Fruit fly (Drosophila melanogaster) whole organism, pupa: Measurements from ENCODE around the gene p130CAS.
A peak's percentile ranks its signal among the peaks of the same experiment; 100 is the strongest.

Experiments
- CG10348 ChIP-seq: fragments of 200-800 bp; sonication (Bioruptor generic); IDR thresholded peaks from 2 replicates; pipeline ENCODE4 v1.3.6; 2022; ENCODE audit warnings: missing biosample characterization, missing genetic modification characterization
- CG12605 ChIP-seq: fragments of 200-800 bp; sonication (Bioruptor generic); IDR thresholded peaks from 2 replicates; pipeline ENCODE4 v1.3.6; 2022; ENCODE audit warnings: missing biosample characterization, missing genetic modification characterization
- CG13204 ChIP-seq: fragments of 200-800 bp; sonication (Bioruptor generic); optimal IDR thresholded peaks from 2 replicates; lab custom pipeline; 2018; ENCODE audit warnings: missing biosample characterization, mild to moderate bottlenecking, missing genetic modification characterization, moderate library complexity
- CG14655 ChIP-seq: fragments of 200-800 bp; sonication (Bioruptor generic); optimal IDR thresholded peaks from 3 replicates; lab custom pipeline; 2017; ENCODE audit warnings: mild to moderate bottlenecking, missing biosample characterization, missing genetic modification reagents, missing genetic modification characterization
- CG15710 ChIP-seq: fragments of 200-800 bp; sonication (Bioruptor generic); optimal IDR thresholded peaks from 2 replicates; lab custom pipeline; 2018; ENCODE audit warnings: missing biosample characterization, mild to moderate bottlenecking, missing genetic modification characterization, moderate library complexity
- CG17806 ChIP-seq: fragments of 200-800 bp; sonication (Bioruptor generic); optimal IDR thresholded peaks from 2 replicates; lab custom pipeline; 2018; ENCODE audit warnings: missing biosample characterization, mild to moderate bottlenecking, missing genetic modification characterization, moderate library complexity
- CG32121 ChIP-seq: fragments of 200-800 bp; sonication (Bioruptor generic); IDR thresholded peaks from 2 replicates; pipeline ENCODE4 v1.3.6; 2022; ENCODE audit warnings: missing biosample characterization, missing genetic modification characterization
- CG34367 ChIP-seq: fragments of 200-800 bp; sonication (Bioruptor generic); optimal IDR thresholded peaks from 2 replicates; lab custom pipeline; 2018; ENCODE audit warnings: missing biosample characterization, mild to moderate bottlenecking, missing genetic modification characterization
- CG4496 ChIP-seq: fragments of 200-800 bp; sonication (Bioruptor generic); IDR thresholded peaks from 3 replicates; pipeline ENCODE4 v1.3.6; 2022; ENCODE audit warnings: missing biosample characterization, missing genetic modification characterization
- CG8159 ChIP-seq: fragments of 200-800 bp; sonication (Bioruptor generic); optimal IDR thresholded peaks from 3 replicates; lab custom pipeline; 2018; ENCODE audit warnings: missing biosample characterization, mild to moderate bottlenecking, missing genetic modification characterization, moderate library complexity
- CG8301 ChIP-seq: fragments of 200-800 bp; sonication (Bioruptor generic); optimal IDR thresholded peaks from 2 replicates; lab custom pipeline; 2018; ENCODE audit warnings: missing biosample characterization, mild to moderate bottlenecking, missing genetic modification characterization
- CG9948 ChIP-seq: fragments of 200-800 bp; sonication (Bioruptor generic); optimal IDR thresholded peaks from 2 replicates; lab custom pipeline; 2018; ENCODE audit warnings: missing biosample characterization, mild to moderate bottlenecking, missing genetic modification characterization, moderate library complexity
- D1 ChIP-seq: fragments of 200-800 bp; sonication (Bioruptor generic); optimal IDR thresholded peaks from 2 replicates; lab custom pipeline; 2018; ENCODE audit warnings: missing biosample characterization, mild to moderate bottlenecking, missing genetic modification characterization, moderate library complexity
- EcR ChIP-seq: fragments of 200-800 bp; sonication (Bioruptor generic); optimal IDR thresholded peaks from 3 replicates; lab custom pipeline; 2019; ENCODE audit warnings: missing biosample characterization, missing genetic modification characterization, mild to moderate bottlenecking, moderate library complexity, missing genetic modification reagents
- Ets98B ChIP-seq: fragments of 200-800 bp; sonication (Bioruptor generic); IDR thresholded peaks from 2 replicates; pipeline ENCODE4 v1.3.6; 2022; ENCODE audit warnings: missing biosample characterization, missing genetic modification characterization
- Pif1A ChIP-seq: fragments of 200-800 bp; sonication (Bioruptor generic); optimal IDR thresholded peaks from 3 replicates; lab custom pipeline; 2016; ENCODE audit warnings: missing biosample characterization, missing genetic modification characterization
- Pif1B ChIP-seq: fragments of 200-800 bp; sonication (Bioruptor generic); optimal IDR thresholded peaks from 3 replicates; lab custom pipeline; 2016; ENCODE audit warnings: missing biosample characterization, missing genetic modification characterization
- Snoo ChIP-seq: fragments of 200-800 bp; sonication (Bioruptor generic); optimal IDR thresholded peaks from 3 replicates; lab custom pipeline; 2017; ENCODE audit warnings: missing biosample characterization, mild to moderate bottlenecking, missing genetic modification characterization, inconsistent platforms
- fd96Ca ChIP-seq: fragments of 200-800 bp; sonication (Bioruptor generic); IDR thresholded peaks from 3 replicates; pipeline ENCODE4 v1.3.6; 2022; ENCODE audit warnings: missing biosample characterization, missing genetic modification characterization
- gl ChIP-seq: fragments of 200-800 bp; sonication (Bioruptor generic); optimal IDR thresholded peaks from 2 replicates; lab custom pipeline; 2018; ENCODE audit warnings: missing biosample characterization, mild to moderate bottlenecking, missing genetic modification characterization
- rn ChIP-seq: fragments of 200-800 bp; sonication (Bioruptor generic); IDR thresholded peaks from 2 replicates; pipeline ENCODE4 v1.3.6; 2022; ENCODE audit warnings: missing biosample characterization, missing genetic modification characterization

p130CAS gene

dm6 chr3L:166789-167132, 14.1 kb downstream of the p130CAS start:
- no peak for TF ChIP-seq rn
- no peak for TF ChIP-seq Ets98B (GFP tag; lab: Robert Waterston, UW)
- TF ChIP-seq D1 (tag; lab: Kevin White, UChicago) = no peak
- no peak for TF ChIP-seq CG13204 (GFP tag; lab: Kevin White, UChicago)
- TF ChIP-seq CG17806 = no peak
- no peak for TF ChIP-seq CG32121 (GFP tag; lab: Robert Waterston, UW)
- no peak for TF ChIP-seq CG12605
- no peak for TF ChIP-seq Pif1B (GFP tag; lab: Kevin White, UChicago)
- TF ChIP-seq gl = no peak
- no peak for TF ChIP-seq CG8301 (tag; lab: Kevin White, UChicago)

- TF ChIP-seq CG32121 (GFP tag; lab: Robert Waterston, UW) (no peak), CG13204 (GFP tag; lab: Kevin White, UChicago) (no peak), D1 (tag; lab: Kevin White, UChicago) (no peak), CG12605 (no peak), CG15710 (tag; lab: Kevin White, UChicago) (no peak), CG8159 (tag; lab: Kevin White, UChicago) (no peak), CG4496 (GFP tag; lab: Robert Waterston, UW) (no peak), CG10348 (GFP tag; lab: Robert Waterston, UW) (no peak), CG9948 (tag; lab: Kevin White, UChicago) (no peak), Ets98B (GFP tag; lab: Robert Waterston, UW) (no peak)
These were observed 19.0 kb downstream of the p130CAS start for dm6 chr3L:171729-172128.

dm6 chr3L:174501-174900, 21.8 kb downstream of the p130CAS start:
- TF ChIP-seq CG14655 (GFP tag; lab: Kevin White, UChicago) (no peak), CG13204 (GFP tag; lab: Kevin White, UChicago) (no peak), CG32121 (GFP tag; lab: Robert Waterston, UW) (no peak), CG8159 (tag; lab: Kevin White, UChicago) (no peak)

DNA sequence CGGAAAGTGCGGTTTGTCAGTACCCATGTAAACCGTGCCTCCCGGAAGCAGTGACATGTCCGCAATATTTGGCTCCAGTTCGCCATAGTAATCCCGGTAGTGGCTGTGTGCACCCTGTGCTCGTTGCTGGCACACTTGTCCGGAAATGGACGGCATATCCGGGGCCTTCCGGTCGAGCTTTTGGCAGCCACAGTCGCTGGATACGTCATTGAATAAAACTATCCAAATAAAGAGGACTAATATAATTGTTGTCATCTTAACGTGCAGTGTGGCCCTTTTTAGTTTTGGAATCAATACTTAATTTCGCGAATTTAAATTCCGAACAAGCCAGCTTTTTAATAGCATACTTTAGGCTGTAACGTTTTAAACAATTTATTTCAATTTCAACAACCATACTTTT, 23.3 kb downstream of the p130CAS start, which contains the start of gene CG7049:
Gene CG7049, minus strand, starts transcription at position 280 of the 400 bp plus-strand sequence.
- no peak for TF ChIP-seq CG9948 (tag; lab: Kevin White, UChicago)
- TF ChIP-seq CG32121 (GFP tag; lab: Robert Waterston, UW) = no peak
- no peak for TF ChIP-seq CG34367 (tag; lab: Kevin White, UChicago)
- TF ChIP-seq Snoo = no peak
- no peak for TF ChIP-seq rn
- no peak for TF ChIP-seq CG4496 (GFP tag; lab: Robert Waterston, UW)
- TF ChIP-seq CG14655 (GFP tag; lab: Kevin White, UChicago) = no peak
- TF ChIP-seq CG15710 (tag; lab: Kevin White, UChicago) = no peak
- no peak for TF ChIP-seq D1 (tag; lab: Kevin White, UChicago)
- no peak for TF ChIP-seq CG17806
- TF ChIP-seq gl = no peak
- no peak for TF ChIP-seq CG12605
- no peak for TF ChIP-seq CG8159 (tag; lab: Kevin White, UChicago)
- TF ChIP-seq Pif1A = no peak
- TF ChIP-seq CG8301 (tag; lab: Kevin White, UChicago) = no peak

dm6 chr3L:177938-178337, 25.3 kb downstream of the p130CAS start:
- no peak for TF ChIP-seq CG12605
- no peak for TF ChIP-seq EcR (GFP tag; lab: Kevin White, UChicago)
- TF ChIP-seq, all 21 proteins: peak for 0

DNA sequence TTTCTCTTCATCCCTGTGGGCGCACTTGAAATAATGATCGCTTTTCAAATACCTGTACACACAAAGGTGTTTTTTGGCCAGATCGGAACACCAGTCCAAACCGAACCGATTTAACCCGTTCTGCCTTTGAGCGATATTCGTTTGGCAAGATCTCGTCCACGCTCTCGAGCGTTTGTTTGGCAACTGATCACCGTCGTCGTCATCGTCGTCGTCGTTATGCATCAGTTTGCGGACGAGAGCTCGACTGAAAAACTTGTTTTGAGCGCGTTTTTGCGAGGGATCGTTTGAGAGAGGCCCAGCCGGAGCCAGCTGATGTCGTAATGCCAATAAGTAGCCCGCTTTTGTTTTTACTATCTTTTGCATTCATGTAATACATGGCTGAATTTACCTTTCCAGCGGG, 25.8 kb downstream of the p130CAS start:
- TF ChIP-seq EcR (GFP tag; lab: Kevin White, UChicago) (peak; percentile 14), CG4496 (GFP tag; lab: Robert Waterston, UW) (no peak), CG17806 (peak; percentile 0)

dm6 chr3L:178913-179488, 26.3 kb downstream of the p130CAS start, which contains the start of gene Vdup1:
TSS of gene Vdup1 (minus strand) at chr3L:178963.
- TF ChIP-seq D1 (tag; lab: Kevin White, UChicago) = no peak
- TF ChIP-seq CG10348 (GFP tag; lab: Robert Waterston, UW) = no peak
- TF ChIP-seq CG15710 (tag; lab: Kevin White, UChicago) = no peak
- no peak for TF ChIP-seq CG32121 (GFP tag; lab: Robert Waterston, UW)
- TF ChIP-seq fd96Ca = no peak
- no peak for TF ChIP-seq CG12605
- TF ChIP-seq CG17806 = no peak
- no peak for TF ChIP-seq Ets98B (GFP tag; lab: Robert Waterston, UW)
- no peak for TF ChIP-seq CG8159 (tag; lab: Kevin White, UChicago)
- no peak for TF ChIP-seq rn
- no peak for TF ChIP-seq CG8301 (tag; lab: Kevin White, UChicago)
- no peak for TF ChIP-seq CG13204 (GFP tag; lab: Kevin White, UChicago)
- no peak for TF ChIP-seq Snoo
